Worm (Caenorhabditis elegans): ENCODE data around the gene fbxc-15.

DNA sequence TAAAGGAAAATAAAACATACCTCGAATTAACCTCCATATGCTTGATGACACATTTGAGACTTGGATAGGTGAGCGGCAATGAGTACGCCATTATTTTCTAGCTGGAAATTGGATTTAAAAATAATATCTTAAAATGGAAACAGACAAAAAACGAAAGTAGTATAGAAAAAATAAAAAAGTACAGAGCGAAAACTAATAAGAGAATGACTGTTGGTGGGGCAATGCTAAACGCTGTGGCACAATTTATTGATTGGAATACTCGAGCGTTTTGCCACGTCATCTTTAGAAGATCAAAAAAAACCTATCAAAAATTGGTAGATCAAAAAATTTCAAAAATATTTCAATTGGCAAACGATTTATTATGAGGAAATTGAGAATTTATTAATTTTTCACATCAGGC, 31.1 kb upstream of the fbxc-15 start, which contains the start of gene fbxc-32:
- TF ChIP-seq egl-27 (tag; optimal IDR thresholded peaks at IDR 0.05) (no peak), zag-1 (tag; optimal IDR thresholded peaks at IDR 0.05) (no peak), R02D3.7 (tag; optimal IDR thresholded peaks at IDR 0.05) (no peak), ztf-11 (tag; optimal IDR thresholded peaks at IDR 0.05) (no peak)
